Fruit fly (Drosophila melanogaster) whole organism, embryonic: ENCODE results near the gene MESR3.
A peak's percentile ranks its signal among the peaks of the same experiment; 100 is the strongest.

Experiments
- Atf-2 ChIP-seq: fragments of 200-800 bp; sonication (Bioruptor generic); optimal IDR thresholded peaks from 2 replicates; lab custom pipeline; 2016; ENCODE audit warnings: missing biosample characterization, missing genetic modification characterization
- Atf6 ChIP-seq: fragments of 200-800 bp; sonication (Bioruptor generic); IDR thresholded peaks from 2 replicates; pipeline ENCODE4 v1.3.6; 2022; ENCODE audit warnings: missing biosample characterization, missing genetic modification characterization
- Bgb ChIP-seq: fragments of 200-800 bp; sonication (Bioruptor generic); IDR thresholded peaks from 2 replicates; pipeline ENCODE4 v1.3.6; 2022; ENCODE audit warnings: missing biosample characterization, missing genetic modification characterization; ENCODE audit not compliant: partially characterized antibody
- CG10366 ChIP-seq: fragments of 200-800 bp; sonication (Bioruptor generic); IDR thresholded peaks from 2 replicates; pipeline ENCODE4 v1.3.6; 2022; ENCODE audit warnings: missing biosample characterization, missing genetic modification characterization
- CG10543 ChIP-seq: fragments of 200-800 bp; sonication (Bioruptor generic); optimal IDR thresholded peaks from 3 replicates; lab custom pipeline; 2017; ENCODE audit warnings: missing biosample characterization, mild to moderate bottlenecking, missing genetic modification characterization, moderate library complexity
- CG18764 ChIP-seq: fragments of 200-800 bp; sonication (Bioruptor generic); optimal IDR thresholded peaks from 3 replicates; lab custom pipeline; 2016; ENCODE audit warnings: missing biosample characterization, missing genetic modification characterization
- CG2199 ChIP-seq: fragments of 200-800 bp; sonication (Bioruptor generic); IDR thresholded peaks from 3 replicates; pipeline ENCODE4 v1.3.6; 2022; ENCODE audit warnings: missing biosample characterization, missing genetic modification characterization
- CG2712 ChIP-seq: fragments of 200-800 bp; optimal IDR thresholded peaks from 3 replicates; lab custom pipeline; 2019; ENCODE audit warnings: missing biosample characterization, mild to moderate bottlenecking, missing genetic modification characterization, moderate library complexity
- CG30431 ChIP-seq: fragments of 200-800 bp; sonication (Bioruptor generic); optimal IDR thresholded peaks from 2 replicates; lab custom pipeline; 2017; ENCODE audit warnings: missing biosample characterization, missing genetic modification characterization
- CG4820 ChIP-seq: fragments of 200-800 bp; sonication (Bioruptor generic); optimal IDR thresholded peaks from 3 replicates; lab custom pipeline; 2016; ENCODE audit warnings: missing biosample characterization, missing genetic modification characterization
- CG6765 ChIP-seq: fragments of 200-800 bp; sonication (Bioruptor generic); optimal IDR thresholded peaks from 3 replicates; lab custom pipeline; 2017; ENCODE audit warnings: missing biosample characterization, mild to moderate bottlenecking, missing genetic modification characterization
- CG9609 ChIP-seq: fragments of 200-800 bp; sonication (Bioruptor generic); optimal IDR thresholded peaks from 3 replicates; lab custom pipeline; 2016; ENCODE audit warnings: missing biosample characterization, missing genetic modification characterization
- CG9727 ChIP-seq: fragments of 200-800 bp; sonication (Bioruptor generic); optimal IDR thresholded peaks from 3 replicates; lab custom pipeline; 2017; ENCODE audit warnings: missing biosample characterization, mild to moderate bottlenecking, missing genetic modification characterization
- Dip3 ChIP-seq: fragments of 200-800 bp; sonication (Bioruptor generic); optimal IDR thresholded peaks from 3 replicates; lab custom pipeline; 2016; ENCODE audit warnings: missing biosample characterization, missing genetic modification characterization
- HLHmδ ChIP-seq: fragments of 200-800 bp; sonication (Bioruptor generic); optimal IDR thresholded peaks from 2 replicates; lab custom pipeline; 2018; ENCODE audit warnings: missing biosample characterization, mild to moderate bottlenecking, missing genetic modification characterization, moderate library complexity
- Hey ChIP-seq: fragments of 200-800 bp; sonication (Bioruptor generic); optimal IDR thresholded peaks from 3 replicates; lab custom pipeline; 2018; ENCODE audit warnings: missing biosample characterization, mild to moderate bottlenecking, missing genetic modification characterization
- Hr51 ChIP-seq, 2 experiments: fragments of 200-800 bp; sonication (Bioruptor generic); optimal IDR thresholded peaks; 2 replicates in 1 of 2; 3 replicates in 1 of 2; lab custom pipeline; 2016 to 2018; ENCODE audit warnings: missing biosample characterization in 2 of 2, missing genetic modification characterization in 2 of 2, mild to moderate bottlenecking in 1 of 2, moderate library complexity in 1 of 2
- NfI ChIP-seq: fragments of 200-800 bp; sonication (Bioruptor generic); optimal IDR thresholded peaks from 3 replicates; lab custom pipeline; 2018; ENCODE audit warnings: missing biosample characterization, mild to moderate bottlenecking, missing genetic modification characterization, moderate library complexity
- Oaz ChIP-seq: fragments of 200-800 bp; sonication (Bioruptor generic); IDR thresholded peaks from 2 replicates; pipeline ENCODE4 v1.3.6; 2022; ENCODE audit warnings: missing biosample characterization, missing genetic modification characterization
- Side ChIP-seq: fragments of 200-800 bp; sonication (Bioruptor generic); optimal IDR thresholded peaks from 2 replicates; lab custom pipeline; 2016; ENCODE audit warnings: missing biosample characterization, missing genetic modification characterization
- Sry-δ ChIP-seq: fragments of 200-800 bp; sonication (Bioruptor generic); optimal IDR thresholded peaks from 2 replicates; lab custom pipeline; 2016; ENCODE audit warnings: missing biosample characterization, missing genetic modification characterization
- aop ChIP-seq: fragments of 200-800 bp; sonication (Bioruptor generic); IDR thresholded peaks from 2 replicates; pipeline ENCODE4 v1.3.6; 2022; ENCODE audit warnings: missing biosample characterization, missing genetic modification characterization
- ap ChIP-seq: fragments of 200-800 bp; sonication (Bioruptor generic); IDR thresholded peaks from 2 replicates; pipeline ENCODE4 v1.3.6; 2022; ENCODE audit warnings: missing biosample characterization, missing genetic modification characterization
- bigmax ChIP-seq: fragments of 200-800 bp; sonication (Bioruptor generic); optimal IDR thresholded peaks from 2 replicates; lab custom pipeline; 2018; ENCODE audit warnings: missing biosample characterization, mild to moderate bottlenecking, missing genetic modification characterization
- caup ChIP-seq: fragments of 200-800 bp; sonication (Bioruptor generic); optimal IDR thresholded peaks from 3 replicates; lab custom pipeline; 2017; ENCODE audit warnings: missing biosample characterization, mild to moderate bottlenecking, missing genetic modification characterization, moderate library complexity; ENCODE audit not compliant: severe bottlenecking
- chinmo ChIP-seq: fragments of 200-800 bp; sonication (Bioruptor generic); IDR thresholded peaks from 4 replicates; pipeline ENCODE4 v1.3.6; 2022; ENCODE audit warnings: missing biosample characterization, missing genetic modification characterization; ENCODE audit not compliant: partially characterized antibody
- dmrt99B ChIP-seq: fragments of 200-800 bp; sonication (Bioruptor generic); optimal IDR thresholded peaks from 2 replicates; lab custom pipeline; 2018; ENCODE audit warnings: missing biosample characterization, mild to moderate bottlenecking, missing genetic modification characterization, moderate library complexity
- dysf ChIP-seq: fragments of 200-800 bp; sonication (Bioruptor generic); IDR thresholded peaks from 3 replicates; pipeline ENCODE4 v1.3.6; 2022; ENCODE audit warnings: missing biosample characterization, missing genetic modification characterization
- ftz-f1 ChIP-seq: fragments of 200-800 bp; sonication (Bioruptor generic); optimal IDR thresholded peaks from 2 replicates; lab custom pipeline; 2016; ENCODE audit warnings: missing biosample characterization, missing genetic modification characterization
- gcm ChIP-seq: fragments of 200-800 bp; sonication (Bioruptor generic); optimal IDR thresholded peaks from 2 replicates; lab custom pipeline; 2019; ENCODE audit warnings: missing biosample characterization, mild to moderate bottlenecking, missing genetic modification characterization, moderate library complexity
- gro ChIP-seq: fragments of 200-800 bp; sonication (Bioruptor generic); optimal IDR thresholded peaks from 2 replicates; lab custom pipeline; 2016; ENCODE audit warnings: missing biosample characterization, missing genetic modification characterization
- lola ChIP-seq, 3 experiments: fragments of >200 bp in 2 of 3; fragments of 200-800 bp in 1 of 3; sonication (Bioruptor generic) in 1 of 3; optimal IDR thresholded peaks; 2 replicates each; lab custom pipeline; 2017 to 2019; ENCODE audit warnings: missing biosample characterization in 3 of 3, missing genetic modification characterization in 3 of 3, mild to moderate bottlenecking in 1 of 3, moderate library complexity in 1 of 3
- mirr ChIP-seq: fragments of 200-800 bp; sonication (Bioruptor generic); optimal IDR thresholded peaks from 3 replicates; lab custom pipeline; 2018; ENCODE audit warnings: missing biosample characterization, mild to moderate bottlenecking, missing genetic modification characterization
- oc ChIP-seq: fragments of 200-800 bp; sonication (Bioruptor generic); optimal IDR thresholded peaks from 2 replicates; lab custom pipeline; 2018; ENCODE audit warnings: missing biosample characterization, mild to moderate bottlenecking, missing genetic modification characterization, moderate library complexity
- otp ChIP-seq: fragments of 200-800 bp; sonication (Bioruptor generic); IDR thresholded peaks from 3 replicates; pipeline ENCODE4, ENCODE4 v1.3.6; 2022; ENCODE audit warnings: missing biosample characterization, missing genetic modification characterization
- ranshi ChIP-seq: fragments of 200-800 bp; sonication (Bioruptor generic); IDR thresholded peaks from 2 replicates; pipeline ENCODE4 v1.3.6; 2022; ENCODE audit warnings: missing biosample characterization, missing genetic modification characterization
- salm ChIP-seq: fragments of 200-800 bp; sonication (Bioruptor generic); optimal IDR thresholded peaks from 2 replicates; lab custom pipeline; 2018; ENCODE audit warnings: missing biosample characterization, mild to moderate bottlenecking, missing genetic modification characterization
- schlank ChIP-seq: fragments of 200-800 bp; sonication (Bioruptor generic); optimal IDR thresholded peaks from 2 replicates; lab custom pipeline; 2018; ENCODE audit warnings: missing biosample characterization, mild to moderate bottlenecking, missing genetic modification characterization
- sd ChIP-seq: fragments of 200-800 bp; sonication (Bioruptor generic); optimal IDR thresholded peaks from 3 replicates; lab custom pipeline; 2018; ENCODE audit warnings: missing biosample characterization, mild to moderate bottlenecking, missing genetic modification characterization, moderate library complexity
- shn ChIP-seq: fragments of 200-800 bp; sonication (Bioruptor generic); optimal IDR thresholded peaks from 3 replicates; lab custom pipeline; 2016; ENCODE audit warnings: missing biosample characterization, missing genetic modification characterization
- sna ChIP-seq: fragments of 200-800 bp; sonication (Bioruptor generic); IDR thresholded peaks from 2 replicates; pipeline ENCODE4 v1.3.6; 2022; ENCODE audit warnings: missing biosample characterization, missing genetic modification characterization; ENCODE audit not compliant: partially characterized antibody
- sob ChIP-seq: fragments of 200-800 bp; sonication (Bioruptor generic); IDR thresholded peaks from 2 replicates; pipeline ENCODE4 v1.3.6; 2022; ENCODE audit warnings: missing biosample characterization, missing genetic modification characterization
- tin ChIP-seq: fragments of 200-800 bp; sonication (Bioruptor generic); optimal IDR thresholded peaks from 3 replicates; lab custom pipeline; 2016; ENCODE audit warnings: missing biosample characterization, missing genetic modification characterization
- vnd ChIP-seq: fragments of 200-800 bp; sonication (Bioruptor generic); IDR thresholded peaks from 3 replicates; pipeline ENCODE4 v1.3.6; 2022; ENCODE audit warnings: missing biosample characterization, missing genetic modification characterization; ENCODE audit not compliant: partially characterized antibody
- wor ChIP-seq: fragments of 200-800 bp; sonication (Bioruptor generic); IDR thresholded peaks from 2 replicates; pipeline ENCODE4 v1.3.6; 2022; ENCODE audit warnings: missing biosample characterization, missing genetic modification characterization
- zen ChIP-seq: fragments of 200-800 bp; sonication (Bioruptor generic); optimal IDR thresholded peaks from 3 replicates; lab custom pipeline; 2018; ENCODE audit warnings: missing biosample characterization, mild to moderate bottlenecking, missing genetic modification characterization, moderate library complexity
- zf30C ChIP-seq: fragments of 200-800 bp; sonication (Bioruptor generic); optimal IDR thresholded peaks from 3 replicates; lab custom pipeline; 2018; ENCODE audit warnings: missing biosample characterization, mild to moderate bottlenecking, missing genetic modification characterization
- zfh1 ChIP-seq: fragments of 200-800 bp; sonication (Bioruptor generic); IDR thresholded peaks from 3 replicates; pipeline ENCODE4 v1.3.6; 2022; ENCODE audit warnings: missing biosample characterization, missing genetic modification characterization

MESR3 gene

DNA sequence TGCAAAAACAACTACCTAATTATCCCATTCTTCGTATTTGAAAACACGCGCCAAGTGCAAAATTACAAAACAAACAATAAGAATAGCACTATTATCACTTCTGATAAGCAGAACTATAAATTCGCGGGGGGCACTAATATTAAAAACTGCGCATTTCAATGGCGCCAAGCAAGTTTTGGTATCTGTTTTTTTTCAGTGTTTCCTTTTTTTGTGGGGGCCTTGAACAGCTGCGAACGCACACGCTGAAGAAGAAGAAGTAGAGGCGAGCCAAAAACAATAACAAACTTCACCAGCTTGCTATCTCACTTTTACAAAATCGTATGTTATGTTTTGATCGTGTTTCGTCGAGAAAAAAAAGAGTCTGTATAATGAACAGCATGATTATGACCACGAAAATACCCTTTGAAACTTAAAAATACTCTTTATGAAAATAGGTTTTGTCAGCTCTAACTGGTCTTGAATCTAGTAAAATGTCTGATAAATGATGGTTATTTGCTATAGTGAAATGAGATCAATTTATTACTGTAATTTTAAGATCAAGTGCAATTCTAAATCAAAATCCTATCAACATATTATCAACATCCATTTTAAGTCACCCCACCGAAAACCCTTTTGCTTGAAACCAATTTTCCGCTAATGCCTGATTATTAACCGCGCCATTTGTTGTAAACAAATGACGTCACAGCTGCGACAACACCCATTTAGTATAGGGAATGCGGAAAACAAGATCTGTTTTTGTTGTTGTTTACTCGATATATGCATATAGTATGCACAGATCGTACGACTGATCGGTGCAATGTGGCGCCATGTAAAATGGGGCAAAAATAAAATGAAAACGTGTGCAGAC lies 77.0 kb downstream of the MESR3 start (continued):
- peak; percentile 70; the same call in 2 of the 4 replicates for TF ChIP-seq chinmo (GFP tag; lab: Robert Waterston, UW)
- TF ChIP-seq wor (GFP tag; lab: Robert Waterston, UW): no peak
- TF ChIP-seq CG4820 (GFP tag; lab: Kevin White, UChicago): peak; percentile 39
- peak; percentile 58; the same call in 2 of the 3 replicates for TF ChIP-seq dysf (GFP tag; lab: Robert Waterston, UW)
- TF ChIP-seq Side (GFP tag; lab: Kevin White, UChicago): peak; percentile 60
- peak; percentile 3 for TF ChIP-seq salm (tag; lab: Kevin White, UChicago)
- TF ChIP-seq Atf6 (GFP tag; lab: Robert Waterston, UW): peak; percentile 45; the same call in 1 of the 2 replicates
- TF ChIP-seq mirr (GFP tag; lab: Kevin White, UChicago): peak; percentile 74
- peak; percentile 35; the same call in 1 of the 2 replicates for TF ChIP-seq aop (GFP tag; lab: Robert Waterston, UW)
- peak; percentile 66 for TF ChIP-seq CG9727 (GFP tag; lab: Kevin White, UChicago)
- TF ChIP-seq CG6765: no peak
- TF ChIP-seq oc: peak; percentile 36
- no peak for TF ChIP-seq CG30431 (GFP tag; lab: Kevin White, UChicago)
- no peak for TF ChIP-seq Hey (tag; lab: Kevin White, UChicago)
- TF ChIP-seq shn (GFP tag; lab: Kevin White, UChicago): peak; percentile 71
- TF ChIP-seq bigmax: no peak
- peak; percentile 46 for TF ChIP-seq dmrt99B (tag; lab: Kevin White, UChicago)
- peak; percentile 63 for TF ChIP-seq CG18764
- TF ChIP-seq ap (GFP tag; lab: Robert Waterston, UW): peak; percentile 60
- TF ChIP-seq zen: no peak
- no peak for TF ChIP-seq gcm
- peak; percentile 72 for TF ChIP-seq CG9609 (GFP tag; lab: Kevin White, UChicago)
- peak; percentile 94 for TF ChIP-seq zf30C
- peak; percentile 37; the same call in 1 of the 2 replicates for TF ChIP-seq sob
- no peak for TF ChIP-seq Oaz (GFP tag; lab: Robert Waterston, UW)
- TF ChIP-seq caup: peak; percentile 62
- TF ChIP-seq Sry-δ: peak; percentile 33
- TF ChIP-seq ranshi (GFP tag; lab: Robert Waterston, UW): peak; percentile 73
- TF ChIP-seq sd: peak; percentile 80
- peak; percentile 56 for TF ChIP-seq CG2712 (tag; lab: Kevin White, UChicago)
- peak; percentile 97 for TF ChIP-seq ftz-f1
- no peak for TF ChIP-seq HLHmδ (GFP tag; lab: Kevin White, UChicago)
- no peak; the same call in 2 of the 3 replicates for TF ChIP-seq otp
- TF ChIP-seq sna (GFP tag; lab: Robert Waterston, UW): no peak
- TF ChIP-seq NfI (GFP tag; lab: Kevin White, UChicago): peak; percentile 77
- TF ChIP-seq Dip3: peak; percentile 61
- TF ChIP-seq schlank (tag; lab: Kevin White, UChicago): no peak
- TF ChIP-seq CG10543: peak; percentile 79
- TF ChIP-seq zfh1 (GFP tag; lab: Robert Waterston, UW): peak; percentile 59; the same call in 1 of the 3 replicates
- peak; percentile 27 to 43 for TF ChIP-seq Hr51 (GFP tag; optimal IDR thresholded peaks at IDR 0.05; lab: Kevin White, UChicago)
- TF ChIP-seq vnd (GFP tag; lab: Robert Waterston, UW): no peak
- TF ChIP-seq lola (GFP tag; optimal IDR thresholded peaks at IDR 0.05; lab: Kevin White, UChicago): peak in 1 of 3 experiments; percentile 23
- TF ChIP-seq CG2199 (GFP tag; lab: Robert Waterston, UW): peak; percentile 74; the same call in 2 of the 3 replicates
- TF ChIP-seq Atf-2 (GFP tag; lab: Kevin White, UChicago): no peak
- TF ChIP-seq Bgb: no peak
- peak; percentile 76 for TF ChIP-seq gro
- peak; percentile 47 for TF ChIP-seq tin (GFP tag; lab: Kevin White, UChicago)
- TF ChIP-seq CG10366 (GFP tag; lab: Robert Waterston, UW): peak; percentile 68
